Worm (Caenorhabditis elegans): ENCODE measurements around the gene F40F8.4.

DNA sequence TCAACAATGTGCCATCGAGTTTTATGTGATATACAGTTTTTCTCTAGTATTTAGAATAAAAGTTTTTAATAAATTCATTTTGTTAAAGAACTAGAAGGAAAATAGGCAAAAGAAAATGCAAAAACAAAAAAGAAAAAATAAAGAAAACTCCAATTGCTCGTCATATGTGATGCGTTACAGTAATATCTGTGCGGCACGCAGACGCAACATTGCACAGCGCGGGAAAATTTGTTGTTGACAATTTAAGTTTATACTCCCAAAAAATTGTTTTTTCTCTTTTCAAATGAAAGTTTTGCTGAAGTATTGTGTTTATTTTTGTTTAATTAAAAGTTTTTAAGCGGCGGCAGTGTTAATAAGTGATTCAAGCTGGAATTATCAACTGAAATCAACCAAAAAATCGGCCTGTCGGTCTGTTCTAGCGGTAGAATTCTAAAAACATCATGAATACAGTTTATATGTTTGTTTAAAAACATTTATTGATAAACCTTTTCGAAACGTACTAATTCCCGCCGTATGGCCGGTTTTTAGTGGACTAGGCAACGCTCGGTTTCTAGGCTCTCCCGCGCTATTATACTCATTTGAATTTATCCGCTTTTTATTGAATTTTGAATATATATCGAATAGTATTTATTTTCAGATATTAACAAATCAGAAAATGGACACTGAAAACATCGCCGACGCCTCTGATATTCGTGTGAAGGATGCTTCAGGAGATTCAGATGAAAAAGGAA, 33.9 kb downstream of the F40F8.4 start, which contains the start of gene nasp-1:
- no peak for TF ChIP-seq fkh-10 (GFP tag; optimal IDR thresholded peaks at IDR 0.05)
- TF ChIP-seq elt-2 (tag; optimal IDR thresholded peaks at IDR 0.05), result no peak
- no peak for TF ChIP-seq ceh-9 (tag; optimal IDR thresholded peaks at IDR 0.05)
- no peak for TF ChIP-seq C08G9.2 (tag; optimal IDR thresholded peaks at IDR 0.05)
- TF ChIP-seq pag-3 (tag; optimal IDR thresholded peaks at IDR 0.05; ENCODE audit: borderline replicate concordance), result no peak
- no peak for TF ChIP-seq ceh-14 (tag; optimal IDR thresholded peaks at IDR 0.05)
- no peak for TF ChIP-seq ama-1 (optimal IDR thresholded peaks at IDR 0.05)
- no peak for TF ChIP-seq hlh-15 (tag; optimal IDR thresholded peaks at IDR 0.05)
- TF ChIP-seq odd-2 (tag; optimal IDR thresholded peaks at IDR 0.05), result no peak
- no peak for TF ChIP-seq pat-9 (tag; optimal IDR thresholded peaks at IDR 0.05)
